Worm (Caenorhabditis elegans) whole organism, L2 larva: ENCODE measurements around the gene C30B5.2.

ENCODE experiments used
- C34F6.9 ChIP-seq: fragments of 150-350 bp; optimal IDR thresholded peaks from 2 replicates; lab custom pipeline; 2014; ENCODE audit warnings: missing biosample characterization, missing genetic modification characterization
- F13H6.1 ChIP-seq: sonication (generic microtip); optimal IDR thresholded peaks from 2 replicates; lab custom pipeline; 2016; ENCODE audit warnings: missing genetic modification characterization, missing compliant biosample characterization
- Y55F3AM.14 ChIP-seq: fragments of 200-800 bp; sonication (Bioruptor generic); optimal IDR thresholded peaks from 2 replicates; lab custom pipeline; 2018; ENCODE audit warnings: mild to moderate bottlenecking, missing genetic modification characterization, missing compliant biosample characterization
- alr-1 ChIP-seq: fragments of 150-350 bp; optimal IDR thresholded peaks from 2 replicates; lab custom pipeline; 2014; ENCODE audit warnings: missing biosample characterization, missing genetic modification characterization
- aly-2 ChIP-seq: fragments of 150-350 bp; optimal IDR thresholded peaks from 2 replicates; lab custom pipeline; 2014; ENCODE audit warnings: missing biosample characterization, missing genetic modification characterization
- ceh-16 ChIP-seq: fragments of 150-350 bp; optimal IDR thresholded peaks from 2 replicates; lab custom pipeline; 2014; ENCODE audit warnings: missing biosample characterization, missing genetic modification characterization
- ceh-82 ChIP-seq: fragments of 150-350 bp; optimal IDR thresholded peaks from 2 replicates; lab custom pipeline; 2014; ENCODE audit warnings: missing biosample characterization, missing genetic modification characterization
- crh-2 ChIP-seq: sonication (generic microtip); optimal IDR thresholded peaks from 2 replicates; lab custom pipeline; 2017; ENCODE audit warnings: missing biosample characterization, missing genetic modification characterization
- dmd-4 ChIP-seq: sonication (generic microtip); optimal IDR thresholded peaks from 2 replicates; lab custom pipeline; 2017; ENCODE audit warnings: missing biosample characterization, missing genetic modification characterization
- egl-27 ChIP-seq: sonication (generic microtip); optimal IDR thresholded peaks from 3 replicates; lab custom pipeline; 2017; ENCODE audit warnings: missing biosample characterization, missing genetic modification reagents, missing genetic modification characterization
- elt-1 ChIP-seq: fragments of 150-350 bp; optimal IDR thresholded peaks from 2 replicates; lab custom pipeline; 2014; ENCODE audit warnings: missing biosample characterization, missing genetic modification characterization
- elt-3 ChIP-seq: sonication (generic microtip); optimal IDR thresholded peaks from 2 replicates; lab custom pipeline; 2017; ENCODE audit warnings: missing biosample characterization, missing genetic modification characterization
- fos-1 ChIP-seq: fragments of 150-350 bp; optimal IDR thresholded peaks from 2 replicates; lab custom pipeline; 2014; ENCODE audit warnings: missing biosample characterization, missing genetic modification characterization
- gmeb-1 ChIP-seq: fragments of 150-350 bp; optimal IDR thresholded peaks from 2 replicates; lab custom pipeline; 2014; ENCODE audit warnings: missing biosample characterization, missing genetic modification characterization
- lin-11 ChIP-seq: fragments of 150-350 bp; sonication (generic microtip); optimal IDR thresholded peaks from 2 replicates; lab custom pipeline; 2014; ENCODE audit warnings: missing biosample characterization, missing genetic modification characterization, inconsistent platforms, mixed read lengths
- lin-13 ChIP-seq: fragments of 150-350 bp; optimal IDR thresholded peaks from 2 replicates; lab custom pipeline; 2014; ENCODE audit warnings: missing biosample characterization, missing genetic modification reagents, missing genetic modification characterization
- lsy-2 ChIP-seq, 2 experiments: fragments of 150-350 bp in 1 of 2; sonication (generic microtip) in 1 of 2; optimal IDR thresholded peaks; 2 replicates each; lab custom pipeline; 2014 to 2017; ENCODE audit warnings: missing biosample characterization in 2 of 2, missing genetic modification characterization in 2 of 2
- mab-5 ChIP-seq: fragments of 150-350 bp; optimal IDR thresholded peaks from 2 replicates; lab custom pipeline; 2014; ENCODE audit warnings: missing biosample characterization, missing genetic modification characterization
- mbf-1 ChIP-seq: sonication (generic microtip); optimal IDR thresholded peaks from 2 replicates; lab custom pipeline; 2017; ENCODE audit warnings: missing biosample characterization, missing genetic modification characterization
- mdl-1 ChIP-seq, 2 experiments: fragments of 150-350 bp in 1 of 2; sonication (generic microtip) in 1 of 2; optimal IDR thresholded peaks; 2 replicates each; lab custom pipeline; 2017; ENCODE audit warnings: missing biosample characterization in 2 of 2, missing genetic modification characterization in 2 of 2
- nhr-12 ChIP-seq: fragments of 150-350 bp; optimal IDR thresholded peaks from 2 replicates; lab custom pipeline; 2014; ENCODE audit warnings: missing biosample characterization, missing genetic modification characterization
- nhr-129 ChIP-seq: fragments of 150-350 bp; optimal IDR thresholded peaks from 2 replicates; lab custom pipeline; 2014; ENCODE audit warnings: missing biosample characterization, missing genetic modification characterization
- nhr-237 ChIP-seq: fragments of 150-350 bp; optimal IDR thresholded peaks from 2 replicates; lab custom pipeline; 2014; ENCODE audit warnings: missing biosample characterization, missing genetic modification characterization
- nhr-25 ChIP-seq: fragments of 150-350 bp; sonication (generic microtip); optimal IDR thresholded peaks from 3 replicates; lab custom pipeline; 2014; ENCODE audit warnings: missing biosample characterization, missing genetic modification characterization
- nhr-6 ChIP-seq: fragments of 150-350 bp; optimal IDR thresholded peaks from 2 replicates; lab custom pipeline; 2014; ENCODE audit warnings: missing biosample characterization, missing genetic modification characterization
- nhr-77 ChIP-seq: fragments of 150-350 bp; optimal IDR thresholded peaks from 2 replicates; lab custom pipeline; 2014; ENCODE audit warnings: missing biosample characterization, missing genetic modification characterization
- peb-1 ChIP-seq: fragments of 150-350 bp; optimal IDR thresholded peaks from 2 replicates; lab custom pipeline; 2014; ENCODE audit warnings: missing biosample characterization, missing genetic modification characterization
- sem-4 ChIP-seq: fragments of 150-350 bp; optimal IDR thresholded peaks from 2 replicates; lab custom pipeline; 2014; ENCODE audit warnings: missing biosample characterization, missing genetic modification reagents, missing genetic modification characterization
- sma-3 ChIP-seq: sonication (generic microtip); optimal IDR thresholded peaks from 2 replicates; lab custom pipeline; 2016; ENCODE audit warnings: missing genetic modification reagents, missing genetic modification characterization, missing compliant biosample characterization
- sma-9 ChIP-seq, 2 experiments: fragments of 150-350 bp in 1 of 2; sonication (generic microtip) in 1 of 2; optimal IDR thresholded peaks; 2 replicates each; lab custom pipeline; 2014 to 2016; ENCODE audit warnings: missing genetic modification characterization in 2 of 2, mild to moderate bottlenecking in 1 of 2, missing biosample characterization in 1 of 2, missing compliant biosample characterization in 1 of 2, missing genetic modification reagents in 1 of 2, moderate library complexity in 1 of 2
- snpc-4 ChIP-seq: fragments of 150-350 bp; optimal IDR thresholded peaks from 2 replicates; lab custom pipeline; 2014; ENCODE audit warnings: missing biosample characterization, missing genetic modification characterization
- unc-55 ChIP-seq: fragments of 150-350 bp; sonication (generic microtip); optimal IDR thresholded peaks from 3 replicates; lab custom pipeline; 2014; ENCODE audit warnings: missing biosample characterization, missing genetic modification reagents, missing genetic modification characterization
- unc-62 ChIP-seq: fragments of 150-350 bp; optimal IDR thresholded peaks from 2 replicates; lab custom pipeline; 2014; ENCODE audit warnings: missing biosample characterization, missing genetic modification reagents, missing genetic modification characterization
- zag-1 ChIP-seq: fragments of 150-350 bp; optimal IDR thresholded peaks from 2 replicates; lab custom pipeline; 2014; ENCODE audit warnings: missing biosample characterization, missing genetic modification characterization
- ztf-1 ChIP-seq: fragments of 200-800 bp; sonication (Bioruptor generic); conservative IDR thresholded peaks from 2 replicates; pipeline ENCODE4 v1.3.6; 2022; ENCODE audit warnings: missing genetic modification characterization, missing compliant biosample characterization
- ztf-4 ChIP-seq: fragments of 150-350 bp; optimal IDR thresholded peaks from 2 replicates; lab custom pipeline; 2014; ENCODE audit warnings: missing biosample characterization, missing genetic modification characterization

Gene C30B5.2

DNA sequence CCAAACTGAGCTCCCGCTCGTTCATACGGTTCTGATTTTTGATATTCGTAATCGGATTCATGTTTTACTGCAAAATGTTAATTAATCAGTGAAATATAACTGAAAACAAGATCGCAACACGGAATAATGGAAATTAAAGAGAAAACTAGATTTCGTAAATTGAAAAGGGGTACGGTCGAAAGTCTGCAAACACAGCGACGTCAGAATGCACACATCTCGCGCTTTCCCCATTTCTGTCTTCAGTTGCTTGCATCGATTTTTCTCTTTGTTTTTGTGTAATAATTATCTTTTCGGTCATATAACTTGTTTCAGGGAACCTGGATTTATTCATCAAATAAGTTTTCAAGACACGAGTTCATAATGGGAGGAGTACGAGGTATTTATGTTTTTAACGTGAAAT lies at the start of gene C30B5.2, which contains the start of gene rbmx-2:
C30B5.2 (plus strand) TSS at position 306 of the 400 bp plus-strand sequence.
rbmx-2 (minus strand) TSS at position 74 of the 400 bp plus-strand sequence.
- TF ChIP-seq zag-1 (tag; lab: Kevin White, UChicago): no peak
- no peak for TF ChIP-seq nhr-77 (tag; lab: Kevin White, UChicago)
- TF ChIP-seq unc-55 (GFP tag; lab: Kevin White, UChicago): no peak
- TF ChIP-seq crh-2 (tag; lab: Kevin White, UChicago): no peak
- TF ChIP-seq unc-62 (GFP tag; lab: Kevin White, UChicago): no peak
- TF ChIP-seq fos-1 (tag; lab: Kevin White, UChicago): peak; percentile 26
- TF ChIP-seq lin-11 (tag; lab: Kevin White, UChicago): peak; percentile 24
- peak; percentile 2 for TF ChIP-seq ceh-16
- peak; percentile 22 for TF ChIP-seq sma-3 (GFP tag; lab: Kevin White, UChicago)
- TF ChIP-seq lsy-2 (tag; optimal IDR thresholded peaks at IDR 0.05; lab: Kevin White, UChicago): peak; percentile 69 to 92
- no peak for TF ChIP-seq lin-13 (GFP tag; lab: Kevin White, UChicago)
- TF ChIP-seq mab-5: no peak
- peak; percentile 53 for TF ChIP-seq nhr-129 (tag; lab: Kevin White, UChicago)
- peak; percentile 55 for TF ChIP-seq sma-9 (GFP tag; optimal IDR thresholded peaks at IDR 0.05; lab: Kevin White, UChicago)
- TF ChIP-seq sma-9 (tag; optimal IDR thresholded peaks at IDR 0.05; lab: Kevin White, UChicago): no peak

DNA sequence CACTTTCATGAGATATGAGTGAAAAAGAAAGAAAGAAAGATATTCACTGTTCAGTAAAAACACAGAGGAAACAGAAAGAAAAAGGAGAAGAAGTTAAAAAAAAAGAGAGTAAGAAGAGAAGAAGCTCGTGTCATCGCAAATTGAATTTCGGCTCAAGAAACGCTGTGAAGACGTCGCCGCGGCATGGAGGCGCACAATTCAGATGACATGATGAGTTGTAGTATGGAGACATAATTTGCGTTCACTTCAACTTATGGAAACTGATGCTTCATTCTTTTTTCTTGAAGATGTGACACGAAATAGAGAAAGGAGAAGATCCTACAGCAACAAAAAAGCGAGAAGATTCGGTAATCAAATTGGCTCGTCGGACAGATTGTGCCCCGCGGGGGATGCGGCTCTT lies 48.6 kb upstream of the C30B5.2 start:
- TF ChIP-seq aly-2 (tag; lab: Kevin White, UChicago): no peak
- peak; percentile 14 for TF ChIP-seq zag-1 (tag; lab: Kevin White, UChicago)
- peak in 1 of 2 experiments; percentile 21 for TF ChIP-seq lsy-2 (tag; optimal IDR thresholded peaks at IDR 0.05; lab: Kevin White, UChicago)
- peak; percentile 33 for TF ChIP-seq sma-9 (GFP tag; optimal IDR thresholded peaks at IDR 0.05; lab: Kevin White, UChicago)
- TF ChIP-seq sma-9 (tag; optimal IDR thresholded peaks at IDR 0.05; lab: Kevin White, UChicago): no peak

DNA sequence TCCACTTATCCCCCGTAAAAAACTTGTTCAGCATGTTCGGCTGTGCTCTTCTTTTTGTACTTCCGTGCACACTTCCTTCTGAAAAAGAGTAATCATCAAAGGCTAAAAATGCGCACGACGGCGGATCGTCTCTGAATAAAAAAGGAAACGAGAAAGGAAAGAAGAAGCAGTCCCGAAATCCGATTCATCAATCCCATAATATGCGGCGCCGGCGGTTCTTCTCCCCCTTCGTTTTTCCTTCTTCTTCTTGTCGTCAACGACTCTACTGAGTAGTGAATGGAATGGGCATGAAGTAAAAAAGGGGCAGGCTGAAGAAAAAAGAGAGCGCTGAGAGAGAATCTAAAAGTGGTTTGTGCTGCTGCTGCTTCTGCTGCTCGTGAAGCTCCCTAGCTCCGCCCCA lies 47.5 kb upstream of the C30B5.2 start:
- TF ChIP-seq Y55F3AM.14 (GFP tag; lab: Kevin White, UChicago): no peak
- no peak for TF ChIP-seq mdl-1 (tag; optimal IDR thresholded peaks at IDR 0.05; lab: Kevin White, UChicago)
- peak in 1 of 2 experiments; percentile 0 for TF ChIP-seq lsy-2 (tag; optimal IDR thresholded peaks at IDR 0.05; lab: Kevin White, UChicago)
- TF ChIP-seq fos-1 (tag; lab: Kevin White, UChicago): no peak
- no peak for TF ChIP-seq F13H6.1 (tag; lab: Kevin White, UChicago)
- no peak for TF ChIP-seq zag-1 (tag; lab: Kevin White, UChicago)
- TF ChIP-seq ztf-4: no peak
- TF ChIP-seq, all 48 proteins: peak for 1

- TF ChIP-seq peb-1 (tag; lab: Kevin White, UChicago): no peak
- no peak for TF ChIP-seq elt-1
- no peak for TF ChIP-seq elt-3
Observed at ce11 chrII:6158111-6158510, 38.9 kb upstream of the C30B5.2 start.

- TF ChIP-seq zag-1 (tag; lab: Kevin White, UChicago) (no peak), mab-5 (no peak), sem-4 (no peak), nhr-129 (tag; lab: Kevin White, UChicago) (no peak), C34F6.9 (tag; lab: Kevin White, UChicago) (no peak), lsy-2 (tag; optimal IDR thresholded peaks at IDR 0.05; lab: Kevin White, UChicago) (no peak), unc-62 (GFP tag; lab: Kevin White, UChicago) (no peak), dmd-4 (tag; lab: Kevin White, UChicago) (no peak), egl-27 (tag; lab: Kevin White, UChicago) (no peak), elt-3 (no peak), gmeb-1 (tag; lab: Kevin White, UChicago) (no peak), snpc-4 (tag; lab: Kevin White, UChicago) (no peak), alr-1 (tag; lab: Kevin White, UChicago) (no peak), ceh-82 (tag; lab: Kevin White, UChicago) (no peak), elt-1 (no peak)
Observed at ce11 chrII:6160994-6161393, 36.0 kb upstream of the C30B5.2 start, which contains the start of gene exp-1. exp-1 (minus strand) TSS chrII:6161094.

DNA sequence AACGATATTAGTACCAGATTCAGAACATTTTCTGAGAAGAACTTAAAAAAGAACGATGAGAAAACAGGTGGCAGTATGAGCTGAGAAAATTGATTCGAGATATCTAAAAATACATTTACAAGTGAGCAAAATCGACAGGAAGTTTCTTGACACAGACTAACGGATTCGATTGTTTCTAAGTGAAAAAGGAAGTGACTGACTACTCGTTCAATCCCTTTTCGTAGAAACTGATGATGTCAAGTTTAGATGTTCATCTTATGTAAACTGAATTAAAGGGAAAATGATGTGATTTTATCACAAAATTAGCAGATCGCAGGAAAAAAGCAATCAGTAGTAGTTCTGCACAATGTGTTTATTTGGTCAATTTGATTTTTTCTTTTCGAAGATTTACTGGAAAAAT lies 31.8 kb upstream of the C30B5.2 start:
- TF ChIP-seq mbf-1 (tag; lab: Kevin White, UChicago) (no peak), nhr-6 (tag; lab: Kevin White, UChicago) (no peak), nhr-77 (tag; lab: Kevin White, UChicago) (no peak), zag-1 (tag; lab: Kevin White, UChicago) (no peak), lsy-2 (tag; optimal IDR thresholded peaks at IDR 0.05; lab: Kevin White, UChicago) (no peak), elt-3 (no peak), nhr-12 (no peak), unc-62 (GFP tag; lab: Kevin White, UChicago) (no peak), elt-1 (no peak), nhr-237 (tag; lab: Kevin White, UChicago) (no peak), snpc-4 (tag; lab: Kevin White, UChicago) (no peak), mab-5 (no peak), nhr-25 (tag; lab: Kevin White, UChicago) (no peak), nhr-129 (tag; lab: Kevin White, UChicago) (no peak), lin-13 (GFP tag; lab: Kevin White, UChicago) (no peak), ztf-1 (GFP tag; lab: Robert Waterston, UW) (no peak), egl-27 (tag; lab: Kevin White, UChicago) (no peak)
